Fruit fly (Drosophila melanogaster): ENCODE results near the gene Gr28b.

Gr28b gene

DNA sequence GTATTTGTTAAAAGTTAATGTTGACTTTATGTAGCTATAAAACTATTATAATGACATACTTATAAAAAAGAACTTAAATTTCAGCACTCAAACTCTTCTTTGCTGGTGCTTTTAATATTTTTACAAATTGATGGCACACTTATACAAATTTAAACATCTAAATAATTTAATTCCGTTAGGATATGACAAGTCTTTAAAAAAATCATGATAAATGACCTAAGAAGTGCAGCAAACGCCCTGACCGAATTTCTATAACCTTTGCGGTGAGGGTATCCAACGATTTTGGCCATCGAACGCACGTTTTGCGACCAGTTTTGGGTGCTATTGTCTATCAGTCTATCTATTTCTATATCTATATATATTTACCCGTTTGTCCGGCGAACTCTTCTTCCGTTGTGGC, 19.1 kb downstream of the Gr28b start (continued):
- peak; percentile 39 for TF ChIP-seq CG7556 (GFP tag; optimal IDR thresholded peaks at IDR 0.05)
- no peak for TF ChIP-seq en (GFP tag; optimal IDR thresholded peaks at IDR 0.05)
- 0 out of 2 replicates have a peak, but pooled peaks have one; percentile 14 for TF ChIP-seq CG32772 (GFP tag; IDR thresholded peaks at IDR 0.05)
- no peak for TF ChIP-seq CG12104 (GFP tag; optimal IDR thresholded peaks at IDR 0.05)
- peak in 1 of 2 experiments; percentile 46 for TF ChIP-seq Hr51 (GFP tag; optimal IDR thresholded peaks at IDR 0.05)
- TF ChIP-seq CG7786 (GFP tag; optimal IDR thresholded peaks at IDR 0.05): no peak
- TF ChIP-seq CG13123 (GFP tag; optimal IDR thresholded peaks at IDR 0.05): no peak
- TF ChIP-seq psq (GFP tag; optimal IDR thresholded peaks at IDR 0.05): no peak
- TF ChIP-seq Poxn (GFP tag; IDR thresholded peaks at IDR 0.05): 0 out of 2 replicates have a peak, but pooled peaks have one; percentile 12
- TF ChIP-seq ab (GFP tag; optimal IDR thresholded peaks at IDR 0.05): no peak
- no peak for TF ChIP-seq NK7.1 (GFP tag; optimal IDR thresholded peaks at IDR 0.05)
- TF ChIP-seq HLH54F (GFP tag; optimal IDR thresholded peaks at IDR 0.05): peak; percentile 24
- TF ChIP-seq pfk (GFP tag; optimal IDR thresholded peaks at IDR 0.05): no peak
- TF ChIP-seq dmrt99B (tag; optimal IDR thresholded peaks at IDR 0.05): peak; percentile 41
- TF ChIP-seq sens (GFP tag): peak; percentile 65
- TF ChIP-seq CG10209 (GFP tag; optimal IDR thresholded peaks at IDR 0.05): no peak
- TF ChIP-seq C15 (GFP tag; IDR thresholded peaks at IDR 0.05): no peak
- no peak for TF ChIP-seq bsh (GFP tag; optimal IDR thresholded peaks at IDR 0.05)
- peak; percentile 65 for TF ChIP-seq CG15269 (tag; optimal IDR thresholded peaks at IDR 0.05)
- peak; percentile 28; the same call in 1 of the 2 replicates for TF ChIP-seq H2.0 (GFP tag; IDR thresholded peaks at IDR 0.05)
- TF ChIP-seq CG13624 (GFP tag; optimal IDR thresholded peaks at IDR 0.05): peak; percentile 15
- TF ChIP-seq Ada2b (GFP tag; IDR thresholded peaks at IDR 0.05): peak; percentile 56
- peak; percentile 31 for TF ChIP-seq CG18619 (GFP tag; optimal IDR thresholded peaks at IDR 0.05)
- no peak for TF ChIP-seq Bgb (GFP tag; IDR thresholded peaks at IDR 0.05; ENCODE audit: partially characterized antibody)
- peak; percentile 48; the same call in 1 of the 3 replicates for TF ChIP-seq Dbx (GFP tag; IDR thresholded peaks at IDR 0.05)
- TF ChIP-seq CG8359 (GFP tag; optimal IDR thresholded peaks at IDR 0.05; ENCODE audit: borderline replicate concordance): no peak
- TF ChIP-seq al (GFP tag; IDR thresholded peaks at IDR 0.05): peak; percentile 69
- peak; percentile 5 for TF ChIP-seq nmo (GFP tag; optimal IDR thresholded peaks at IDR 0.05)
- no peak for TF ChIP-seq ken (GFP tag; IDR thresholded peaks at IDR 0.05)
- TF ChIP-seq CG7839 (tag; optimal IDR thresholded peaks at IDR 0.05): peak; percentile 51
- no peak for TF ChIP-seq CG9609 (GFP tag; optimal IDR thresholded peaks at IDR 0.05)
- TF ChIP-seq Sox100B (GFP tag; optimal IDR thresholded peaks at IDR 0.05): peak; percentile 5
- TF ChIP-seq cg (GFP tag; optimal IDR thresholded peaks at IDR 0.05): no peak
- TF ChIP-seq Meics (GFP tag; optimal IDR thresholded peaks at IDR 0.05): peak; percentile 51
- TF ChIP-seq Hmr (GFP tag; optimal IDR thresholded peaks at IDR 0.05): peak; percentile 47
- peak; percentile 3 for TF ChIP-seq CG9727 (GFP tag; optimal IDR thresholded peaks at IDR 0.05)
- TF ChIP-seq MESR4 (GFP tag; optimal IDR thresholded peaks at IDR 0.05): no peak
- no peak for TF ChIP-seq sima (GFP tag; optimal IDR thresholded peaks at IDR 0.05)
- TF ChIP-seq ato (GFP tag; IDR thresholded peaks at IDR 0.05; ENCODE audit: partially characterized antibody): no peak
- no peak for TF ChIP-seq peb (GFP tag; IDR thresholded peaks at IDR 0.05)
- TF ChIP-seq CG15514 (GFP tag; optimal IDR thresholded peaks at IDR 0.05): peak; percentile 9
- TF ChIP-seq ara (GFP tag; IDR thresholded peaks at IDR 0.05): no peak
- no peak for TF ChIP-seq CG17186 (GFP tag; optimal IDR thresholded peaks at IDR 0.05)
- TF ChIP-seq NC2β (GFP tag; optimal IDR thresholded peaks at IDR 0.05): no peak
- TF ChIP-seq NfI (GFP tag; optimal IDR thresholded peaks at IDR 0.05): peak; percentile 39
- peak; percentile 42 for TF ChIP-seq Dek (tag; optimal IDR thresholded peaks at IDR 0.05)
- no peak for TF ChIP-seq fru (optimal IDR thresholded peaks at IDR 0.05)
- TF ChIP-seq gem (tag; optimal IDR thresholded peaks at IDR 0.05): peak; percentile 68
- TF ChIP-seq twi (tag; optimal IDR thresholded peaks at IDR 0.05): no peak
- peak; percentile 67 for TF ChIP-seq CG11456 (GFP tag; IDR thresholded peaks at IDR 0.05)
- TF ChIP-seq CG32532 (GFP tag; IDR thresholded peaks at IDR 0.05): peak; percentile 75
